Fruit fly (Drosophila melanogaster) whole organism, pupa: ENCODE measurements around the gene CG17919.

Experiments used
- CG10348 ChIP-seq: fragments of 200-800 bp; sonication (Bioruptor generic); IDR thresholded peaks from 2 replicates; pipeline ENCODE4 v1.3.6; 2022; ENCODE audit warnings: missing biosample characterization, missing genetic modification characterization
- CG12605 ChIP-seq: fragments of 200-800 bp; sonication (Bioruptor generic); IDR thresholded peaks from 2 replicates; pipeline ENCODE4 v1.3.6; 2022; ENCODE audit warnings: missing biosample characterization, missing genetic modification characterization
- CG13204 ChIP-seq: fragments of 200-800 bp; sonication (Bioruptor generic); optimal IDR thresholded peaks from 2 replicates; lab custom pipeline; 2018; ENCODE audit warnings: missing biosample characterization, mild to moderate bottlenecking, missing genetic modification characterization, moderate library complexity
- CG14655 ChIP-seq: fragments of 200-800 bp; sonication (Bioruptor generic); optimal IDR thresholded peaks from 3 replicates; lab custom pipeline; 2017; ENCODE audit warnings: mild to moderate bottlenecking, missing biosample characterization, missing genetic modification reagents, missing genetic modification characterization
- CG15710 ChIP-seq: fragments of 200-800 bp; sonication (Bioruptor generic); optimal IDR thresholded peaks from 2 replicates; lab custom pipeline; 2018; ENCODE audit warnings: missing biosample characterization, mild to moderate bottlenecking, missing genetic modification characterization, moderate library complexity
- CG17806 ChIP-seq: fragments of 200-800 bp; sonication (Bioruptor generic); optimal IDR thresholded peaks from 2 replicates; lab custom pipeline; 2018; ENCODE audit warnings: missing biosample characterization, mild to moderate bottlenecking, missing genetic modification characterization, moderate library complexity
- CG32121 ChIP-seq: fragments of 200-800 bp; sonication (Bioruptor generic); IDR thresholded peaks from 2 replicates; pipeline ENCODE4 v1.3.6; 2022; ENCODE audit warnings: missing biosample characterization, missing genetic modification characterization
- CG34367 ChIP-seq: fragments of 200-800 bp; sonication (Bioruptor generic); optimal IDR thresholded peaks from 2 replicates; lab custom pipeline; 2018; ENCODE audit warnings: missing biosample characterization, mild to moderate bottlenecking, missing genetic modification characterization
- CG4496 ChIP-seq: fragments of 200-800 bp; sonication (Bioruptor generic); IDR thresholded peaks from 3 replicates; pipeline ENCODE4 v1.3.6; 2022; ENCODE audit warnings: missing biosample characterization, missing genetic modification characterization
- CG8159 ChIP-seq: fragments of 200-800 bp; sonication (Bioruptor generic); optimal IDR thresholded peaks from 3 replicates; lab custom pipeline; 2018; ENCODE audit warnings: missing biosample characterization, mild to moderate bottlenecking, missing genetic modification characterization, moderate library complexity
- CG8301 ChIP-seq: fragments of 200-800 bp; sonication (Bioruptor generic); optimal IDR thresholded peaks from 2 replicates; lab custom pipeline; 2018; ENCODE audit warnings: missing biosample characterization, mild to moderate bottlenecking, missing genetic modification characterization
- CG9948 ChIP-seq: fragments of 200-800 bp; sonication (Bioruptor generic); optimal IDR thresholded peaks from 2 replicates; lab custom pipeline; 2018; ENCODE audit warnings: missing biosample characterization, mild to moderate bottlenecking, missing genetic modification characterization, moderate library complexity
- D1 ChIP-seq: fragments of 200-800 bp; sonication (Bioruptor generic); optimal IDR thresholded peaks from 2 replicates; lab custom pipeline; 2018; ENCODE audit warnings: missing biosample characterization, mild to moderate bottlenecking, missing genetic modification characterization, moderate library complexity
- EcR ChIP-seq: fragments of 200-800 bp; sonication (Bioruptor generic); optimal IDR thresholded peaks from 3 replicates; lab custom pipeline; 2019; ENCODE audit warnings: missing biosample characterization, missing genetic modification characterization, mild to moderate bottlenecking, moderate library complexity, missing genetic modification reagents
- Ets98B ChIP-seq: fragments of 200-800 bp; sonication (Bioruptor generic); IDR thresholded peaks from 2 replicates; pipeline ENCODE4 v1.3.6; 2022; ENCODE audit warnings: missing biosample characterization, missing genetic modification characterization
- Pif1A ChIP-seq: fragments of 200-800 bp; sonication (Bioruptor generic); optimal IDR thresholded peaks from 3 replicates; lab custom pipeline; 2016; ENCODE audit warnings: missing biosample characterization, missing genetic modification characterization
- Pif1B ChIP-seq: fragments of 200-800 bp; sonication (Bioruptor generic); optimal IDR thresholded peaks from 3 replicates; lab custom pipeline; 2016; ENCODE audit warnings: missing biosample characterization, missing genetic modification characterization
- Snoo ChIP-seq: fragments of 200-800 bp; sonication (Bioruptor generic); optimal IDR thresholded peaks from 3 replicates; lab custom pipeline; 2017; ENCODE audit warnings: missing biosample characterization, mild to moderate bottlenecking, missing genetic modification characterization, inconsistent platforms
- fd96Ca ChIP-seq: fragments of 200-800 bp; sonication (Bioruptor generic); IDR thresholded peaks from 3 replicates; pipeline ENCODE4 v1.3.6; 2022; ENCODE audit warnings: missing biosample characterization, missing genetic modification characterization
- gl ChIP-seq: fragments of 200-800 bp; sonication (Bioruptor generic); optimal IDR thresholded peaks from 2 replicates; lab custom pipeline; 2018; ENCODE audit warnings: missing biosample characterization, mild to moderate bottlenecking, missing genetic modification characterization
- rn ChIP-seq: fragments of 200-800 bp; sonication (Bioruptor generic); IDR thresholded peaks from 2 replicates; pipeline ENCODE4 v1.3.6; 2022; ENCODE audit warnings: missing biosample characterization, missing genetic modification characterization

Gene CG17919

dm6 chr3R:6350755-6351154 is 6.9 kb downstream of the CG17919 start, which contains the start of gene Pak:
Gene Pak (plus strand): TSS chr3R:6350896.
- TF ChIP-seq Pif1B = no peak
- no peak for TF ChIP-seq CG4496 (GFP tag; lab: Robert Waterston, UW)
- TF ChIP-seq Pif1A = no peak
- TF ChIP-seq CG10348 (GFP tag; lab: Robert Waterston, UW) = no peak
- TF ChIP-seq CG34367 (tag; lab: Kevin White, UChicago) = no peak
- TF ChIP-seq CG32121 (GFP tag; lab: Robert Waterston, UW) = no peak
- TF ChIP-seq gl = no peak
- TF ChIP-seq rn = no peak
- TF ChIP-seq CG9948 (tag; lab: Kevin White, UChicago) = no peak
- no peak for TF ChIP-seq CG12605
- TF ChIP-seq Ets98B (GFP tag; lab: Robert Waterston, UW) = no peak
- no peak for TF ChIP-seq CG14655 (GFP tag; lab: Kevin White, UChicago)

dm6 chr3R:6351181-6351580 is 7.4 kb downstream of the CG17919 start:
- TF ChIP-seq CG17806 (tag; lab: Kevin White, UChicago) (no peak), CG4496 (GFP tag; lab: Robert Waterston, UW) (peak; percentile 16; the same call in 1 of the 3 replicates), EcR (GFP tag; lab: Kevin White, UChicago) (peak; percentile 23), Pif1B (no peak)

dm6 chr3R:6351696-6352378 is 8.0 kb downstream of the CG17919 start:
- TF ChIP-seq CG14655 (GFP tag; lab: Kevin White, UChicago) (peak; percentile 80), Pif1A (peak; percentile 59), rn (no peak), CG8301 (peak; percentile 75), CG15710 (tag; lab: Kevin White, UChicago) (peak; percentile 26), CG17806 (tag; lab: Kevin White, UChicago) (peak; percentile 31), gl (no peak), Ets98B (GFP tag; lab: Robert Waterston, UW) (0 out of 2 replicates have a peak, but pooled peaks have one; percentile 22), D1 (tag; lab: Kevin White, UChicago) (no peak), CG9948 (tag; lab: Kevin White, UChicago) (peak; percentile 30), fd96Ca (GFP tag; lab: Robert Waterston, UW) (peak; percentile 46; the same call in 1 of the 3 replicates), CG8159 (tag; lab: Kevin White, UChicago) (peak; percentile 30), Pif1B (peak; percentile 27), CG32121 (GFP tag; lab: Robert Waterston, UW) (peak; percentile 54; the same call in 1 of the 2 replicates), CG4496 (GFP tag; lab: Robert Waterston, UW) (0 out of 3 replicates have a peak, but pooled peaks have one; percentile 5), CG12605 (no peak), CG34367 (tag; lab: Kevin White, UChicago) (peak; percentile 6)

dm6 chr3R:6352436-6352835 is 8.6 kb downstream of the CG17919 start:
- no peak for TF ChIP-seq D1 (tag; lab: Kevin White, UChicago)
- no peak for TF ChIP-seq Pif1A
- no peak for TF ChIP-seq CG34367 (tag; lab: Kevin White, UChicago)
- TF ChIP-seq gl = no peak
- no peak for TF ChIP-seq Snoo (tag; lab: Kevin White, UChicago)
- no peak for TF ChIP-seq CG17806 (tag; lab: Kevin White, UChicago)

dm6 chr3R:6352893-6353623 is 9.2 kb downstream of the CG17919 start:
- TF ChIP-seq Snoo (tag; lab: Kevin White, UChicago) (no peak), gl (no peak), CG14655 (GFP tag; lab: Kevin White, UChicago) (peak; percentile 77), CG8159 (tag; lab: Kevin White, UChicago) (peak; percentile 50), CG15710 (tag; lab: Kevin White, UChicago) (peak; percentile 43), CG32121 (GFP tag; lab: Robert Waterston, UW) (peak; percentile 37; the same call in 1 of the 2 replicates), CG10348 (GFP tag; lab: Robert Waterston, UW) (0 out of 2 replicates have a peak, but pooled peaks have one; percentile 19), rn (no peak), Pif1A (no peak), CG34367 (tag; lab: Kevin White, UChicago) (peak; percentile 36), CG17806 (tag; lab: Kevin White, UChicago) (peak; percentile 31), CG9948 (tag; lab: Kevin White, UChicago) (peak; percentile 54), CG4496 (GFP tag; lab: Robert Waterston, UW) (peak; percentile 60; the same call in 2 of the 3 replicates), CG8301 (peak; percentile 69), CG13204 (GFP tag; lab: Kevin White, UChicago) (peak; percentile 28), EcR (GFP tag; lab: Kevin White, UChicago) (peak; percentile 24), Ets98B (GFP tag; lab: Robert Waterston, UW) (no peak; the same call in 1 of the 2 replicates)
